Worm (Caenorhabditis elegans): ENCODE results near the gene ztf-30.

- TF ChIP-seq ztf-11 (tag; optimal IDR thresholded peaks at IDR 0.05), result no peak
- TF ChIP-seq fkh-10 (GFP tag; optimal IDR thresholded peaks at IDR 0.05), result no peak
- TF ChIP-seq aly-2 (tag; optimal IDR thresholded peaks at IDR 0.05), result no peak
- TF ChIP-seq zag-1 (tag; optimal IDR thresholded peaks at IDR 0.05), result no peak
- no peak for TF ChIP-seq unc-39 (tag; optimal IDR thresholded peaks at IDR 0.05)
- TF ChIP-seq ama-1 (optimal IDR thresholded peaks at IDR 0.05), result no peak
- TF ChIP-seq nhr-11 (tag; optimal IDR thresholded peaks at IDR 0.05), result no peak
- TF ChIP-seq mdl-1 (tag; optimal IDR thresholded peaks at IDR 0.05), result no peak
- TF ChIP-seq pha-4 (tag; optimal IDR thresholded peaks at IDR 0.05), result no peak
- no peak for TF ChIP-seq nhr-23 (tag; optimal IDR thresholded peaks at IDR 0.05)
- TF ChIP-seq nhr-77 (tag; optimal IDR thresholded peaks at IDR 0.05), result no peak
- no peak for TF ChIP-seq hmg-11 (tag; optimal IDR thresholded peaks at IDR 0.05)
Measured at ce11 chrIII:8628405-8628982, 30.8 kb upstream of the ztf-30 start, which contains the start of the genes polk-1 and gpr-1.
